Fruit fly (Drosophila melanogaster): ENCODE measurements around the gene SWIP.

The SWIP gene

dm6 chrX:16279340-16279941, 34.1 kb upstream of the SWIP start (continued):
- TF ChIP-seq CG17186 (GFP tag; optimal IDR thresholded peaks at IDR 0.05) (peak; percentile 22), vfl (GFP tag; optimal IDR thresholded peaks at IDR 0.05) (peak; percentile 56), CG4404 (GFP tag; IDR thresholded peaks at IDR 0.05) (peak; percentile 91), CG8478 (optimal IDR thresholded peaks at IDR 0.05) (no peak), CG7372 (GFP tag; IDR thresholded peaks at IDR 0.05) (peak; percentile 89), Blimp-1 (GFP tag; optimal IDR thresholded peaks at IDR 0.05) (peak; percentile 68), CG12942 (GFP tag; optimal IDR thresholded peaks at IDR 0.05) (peak; percentile 65), HLH4C (GFP tag; IDR thresholded peaks at IDR 0.05; ENCODE audit: partially characterized antibody) (0 out of 3 replicates have a peak, but pooled peaks have one; percentile 19), Bgb (GFP tag; IDR thresholded peaks at IDR 0.05; ENCODE audit: partially characterized antibody) (peak; percentile 72), CG9609 (GFP tag; optimal IDR thresholded peaks at IDR 0.05) (peak; percentile 81), CG13424 (tag; optimal IDR thresholded peaks at IDR 0.05) (peak; percentile 75), CG12155 (GFP tag; optimal IDR thresholded peaks at IDR 0.05) (peak; percentile 69), CG2889 (GFP tag; IDR thresholded peaks at IDR 0.05) (peak; percentile 66; the same call in 2 of the 3 replicates), CG5953 (GFP tag; IDR thresholded peaks at IDR 0.05) (peak; percentile 83), CG11696 (GFP tag; IDR thresholded peaks at IDR 0.05) (peak; percentile 79), nerfin-2 (GFP tag; IDR thresholded peaks at IDR 0.05; ENCODE audit: partially characterized antibody) (no peak), sob (GFP tag; IDR thresholded peaks at IDR 0.05) (peak; percentile 89), CG9876 (GFP tag; optimal IDR thresholded peaks at IDR 0.05) (peak; percentile 78), Ada2b (GFP tag; IDR thresholded peaks at IDR 0.05) (peak; percentile 85), CG2120 (GFP tag; optimal IDR thresholded peaks at IDR 0.05) (peak; percentile 83), schlank (tag; optimal IDR thresholded peaks at IDR 0.05) (peak; percentile 77), Atf-2 (GFP tag; optimal IDR thresholded peaks at IDR 0.05) (peak; percentile 75), mam (GFP tag; optimal IDR thresholded peaks at IDR 0.05) (peak; percentile 96), hth (optimal IDR thresholded peaks at IDR 0.05) (no peak), Gsc (GFP tag; IDR thresholded peaks at IDR 0.05) (no peak; the same call in 1 of the 2 replicates), CG9727 (GFP tag; optimal IDR thresholded peaks at IDR 0.05) (peak; percentile 70), nmo (GFP tag; optimal IDR thresholded peaks at IDR 0.05) (peak; percentile 94), Ets65A (GFP tag) (peak; percentile 98), CG1832 (GFP tag; optimal IDR thresholded peaks at IDR 0.05) (no peak), al (GFP tag; IDR thresholded peaks at IDR 0.05) (peak; percentile 83), Gug (GFP tag; IDR thresholded peaks at IDR 0.05) (peak; percentile 97), D19B (GFP tag; optimal IDR thresholded peaks at IDR 0.05) (peak; percentile 61), twi (tag; optimal IDR thresholded peaks at IDR 0.05) (peak; percentile 19), HmgZ (tag; optimal IDR thresholded peaks at IDR 0.05) (peak; percentile 27), Drgx (GFP tag; IDR thresholded peaks at IDR 0.05) (peak; percentile 93), CHES-1-like (GFP tag; optimal IDR thresholded peaks at IDR 0.05) (peak; percentile 62), bigmax (GFP tag; optimal IDR thresholded peaks at IDR 0.05) (no peak), CG9817 (tag; optimal IDR thresholded peaks at IDR 0.05) (peak; percentile 72), fd64A (GFP tag; optimal IDR thresholded peaks at IDR 0.05) (peak; percentile 32), Spps (tag; optimal IDR thresholded peaks at IDR 0.05) (no peak), CG1647 (GFP tag; optimal IDR thresholded peaks at IDR 0.05) (peak; percentile 64), CG18011 (GFP tag; optimal IDR thresholded peaks at IDR 0.05) (no peak), tio (GFP tag; optimal IDR thresholded peaks at IDR 0.05) (peak; percentile 71), CG12299 (tag; optimal IDR thresholded peaks at IDR 0.05) (peak; percentile 23), CG31365 (tag; optimal IDR thresholded peaks at IDR 0.05) (peak; percentile 10), kay (GFP tag; optimal IDR thresholded peaks at IDR 0.05) (peak; percentile 32), inv (GFP tag; IDR thresholded peaks at IDR 0.05; ENCODE audit: partially characterized antibody) (0 out of 2 replicates have a peak, but pooled peaks have one; percentile 36), salm (tag; optimal IDR thresholded peaks at IDR 0.05) (peak; percentile 50), danr (GFP tag; IDR thresholded peaks at IDR 0.05) (peak; percentile 84), CoRest (tag; optimal IDR thresholded peaks at IDR 0.05) (peak; percentile 77), trem (tag; optimal IDR thresholded peaks at IDR 0.05) (peak; percentile 23)
